Worm (Caenorhabditis elegans): ENCODE data around the gene unc-33.

Gene unc-33

DNA sequence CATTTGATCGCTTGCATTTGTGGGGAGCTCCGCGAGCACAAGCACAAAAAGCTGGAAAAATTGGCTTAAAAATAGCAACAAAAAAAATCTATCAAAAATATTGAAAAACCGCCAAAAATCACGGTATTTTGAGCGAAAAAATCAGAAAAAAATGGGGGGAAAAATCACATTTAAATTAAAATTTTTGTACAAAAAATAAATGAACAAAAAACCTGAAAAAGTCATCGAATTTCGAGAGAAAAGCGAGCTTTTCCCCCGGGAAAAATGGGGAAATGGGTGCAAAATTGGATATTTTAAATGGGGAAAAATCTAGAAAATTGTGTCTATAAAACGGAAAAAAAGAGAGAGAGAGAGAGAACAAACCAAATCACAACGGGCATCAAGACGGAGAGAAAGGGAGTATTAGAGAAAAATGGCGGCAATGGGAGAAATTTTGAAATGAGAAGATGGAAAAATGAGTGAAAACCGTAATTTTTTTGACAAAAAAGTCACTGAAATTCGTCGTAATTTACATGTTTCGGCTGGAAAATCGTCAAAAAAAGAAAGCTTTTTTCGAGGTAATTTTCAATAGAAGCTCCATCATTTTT lies 7.1 kb upstream of the unc-33 start, which contains the start of gene ced-10:
Gene ced-10, minus strand, starts transcription at position 51 of the 587 bp plus-strand sequence.
- no peak for TF ChIP-seq unc-62 (GFP tag; optimal IDR thresholded peaks at IDR 0.05)

DNA sequence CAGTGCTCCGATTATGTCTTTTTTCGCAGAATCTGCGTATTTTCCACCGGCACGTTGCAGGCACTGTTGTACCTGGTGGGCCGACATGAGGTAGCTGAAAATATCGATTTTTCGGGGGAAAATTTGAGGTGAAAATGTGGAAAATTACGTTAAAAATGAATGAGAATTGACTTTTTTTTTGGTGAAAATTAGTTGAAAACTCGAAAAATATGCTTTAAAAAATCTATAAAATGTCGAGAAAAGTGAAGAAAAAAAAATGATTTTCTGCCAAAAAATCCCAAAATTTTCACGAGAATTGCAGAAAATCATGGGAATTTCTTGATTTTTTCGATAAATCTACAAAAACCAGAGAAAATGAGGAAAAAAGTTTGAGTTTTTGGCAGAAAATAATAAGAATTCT lies 2.2 kb upstream of the unc-33 start, which contains the start of gene tsg-101:
Gene tsg-101, minus strand, starts transcription at position 101 of the 400 bp plus-strand sequence.
- no peak for TF ChIP-seq unc-62 (GFP tag; optimal IDR thresholded peaks at IDR 0.05)

ce11 chrIV:3515412-3516046 lies 1.2 kb upstream of the unc-33 start:
- TF ChIP-seq unc-62 (GFP tag; optimal IDR thresholded peaks at IDR 0.05) = no peak

- TF ChIP-seq unc-62 (GFP tag; optimal IDR thresholded peaks at IDR 0.05) = no peak
Measured at ce11 chrIV:3517582-3517981, 896 bp downstream of the unc-33 start.

DNA sequence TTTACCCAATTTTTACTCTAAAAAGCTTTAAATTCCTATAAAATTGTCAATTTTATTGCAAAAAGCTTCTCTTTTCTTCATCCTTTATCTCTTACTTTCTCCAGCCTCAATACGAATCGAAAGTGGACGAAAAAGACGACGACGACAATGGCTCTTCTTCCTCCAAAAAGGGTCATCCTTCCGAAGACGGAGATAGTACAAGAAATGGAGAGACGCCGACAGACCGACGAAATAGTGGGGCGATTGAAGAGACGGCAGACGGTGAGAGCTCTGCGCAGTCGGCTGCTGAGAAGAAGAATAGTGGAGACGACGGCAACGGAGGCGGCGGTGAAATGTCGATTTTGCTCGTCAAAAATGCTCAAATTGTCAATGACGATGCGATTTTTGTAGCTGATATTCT lies 2.7 kb downstream of the unc-33 start:
- no peak for TF ChIP-seq unc-62 (GFP tag; optimal IDR thresholded peaks at IDR 0.05)

ce11 chrIV:3520374-3520773 lies 3.7 kb downstream of the unc-33 start:
- TF ChIP-seq unc-62 (GFP tag; optimal IDR thresholded peaks at IDR 0.05) = no peak

DNA sequence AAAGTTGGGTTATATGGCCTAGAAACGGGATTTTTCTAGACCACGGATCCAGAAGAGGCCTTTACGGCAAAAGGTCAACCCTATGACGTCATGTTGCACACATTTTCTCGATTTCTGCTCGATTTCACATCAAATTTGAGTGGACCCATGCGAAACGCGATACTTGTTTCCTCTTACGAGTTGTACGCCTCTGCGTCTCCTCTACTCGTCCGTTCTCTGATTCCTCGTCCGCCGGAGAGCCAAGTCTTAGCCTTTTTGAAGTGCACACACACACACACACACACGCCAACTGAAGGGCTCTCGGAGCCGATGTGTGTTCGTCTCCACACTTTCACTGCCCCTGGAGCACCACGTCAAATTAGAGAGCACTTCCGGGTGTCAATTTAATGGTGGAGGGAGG lies 4.3 kb downstream of the unc-33 start:
- no peak for TF ChIP-seq unc-62 (GFP tag; optimal IDR thresholded peaks at IDR 0.05)

DNA sequence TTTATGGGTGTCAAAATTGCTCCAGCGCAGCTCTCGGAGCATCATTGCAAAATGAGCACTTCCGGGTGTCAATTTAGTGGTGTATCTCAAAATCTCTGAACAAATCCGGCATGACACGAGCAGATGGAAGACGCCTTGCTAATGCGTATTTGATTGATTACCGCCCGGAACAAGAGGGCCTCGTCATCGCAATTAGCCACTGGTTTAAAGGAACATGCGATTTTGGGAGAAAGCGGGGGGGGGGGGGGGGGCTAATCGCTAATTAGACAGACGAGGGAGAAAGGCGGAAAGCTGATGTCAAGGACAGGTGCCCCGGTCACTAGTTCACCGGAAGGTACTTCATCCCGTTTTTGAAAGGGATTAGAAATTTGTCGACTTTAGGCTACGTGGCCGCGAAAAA lies 5.0 kb downstream of the unc-33 start:
- no peak for TF ChIP-seq unc-62 (GFP tag; optimal IDR thresholded peaks at IDR 0.05)

DNA sequence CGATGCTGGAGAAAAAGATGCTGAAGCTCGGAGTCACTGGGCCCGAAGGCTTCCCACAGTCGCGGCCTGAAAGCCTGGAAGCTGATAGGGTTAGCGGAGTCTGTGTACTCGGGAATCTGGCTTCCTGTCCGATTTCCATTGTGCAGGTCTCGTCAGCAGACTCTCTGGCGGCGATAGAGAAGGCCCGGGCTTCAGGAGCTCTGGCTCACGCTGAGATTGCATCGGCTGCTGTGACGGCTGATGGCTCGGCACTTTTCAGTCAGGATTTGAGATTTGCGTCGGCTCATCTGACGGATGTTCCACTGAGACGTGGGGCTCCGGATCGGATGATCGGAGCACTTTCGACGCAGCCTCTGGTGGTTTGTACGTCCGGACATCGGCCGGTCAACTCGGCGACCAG lies 6.7 kb downstream of the unc-33 start:
- TF ChIP-seq unc-62 (GFP tag; optimal IDR thresholded peaks at IDR 0.05) = no peak

DNA sequence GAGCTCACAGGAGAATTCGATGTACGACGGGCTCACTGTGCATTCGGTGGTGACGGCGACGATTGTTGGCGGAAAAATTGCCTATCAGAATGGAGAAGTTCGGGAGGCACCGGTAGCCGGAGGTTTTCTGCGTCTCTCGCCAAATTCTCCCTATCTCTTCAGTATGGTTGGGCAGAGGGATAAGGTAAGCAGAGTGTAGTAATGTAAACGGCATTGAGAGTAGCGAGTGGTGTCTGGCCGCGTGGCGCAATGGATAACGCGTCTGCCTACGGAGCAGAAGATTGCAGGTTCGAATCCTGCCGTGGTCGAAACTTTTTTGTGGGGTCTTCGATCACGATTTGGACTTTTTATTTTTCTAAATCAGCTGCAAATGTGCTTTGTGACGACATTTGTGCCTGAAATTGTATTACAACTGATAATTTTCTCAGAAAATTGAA lies 7.9 kb downstream of the unc-33 start:
- no peak for TF ChIP-seq unc-62 (GFP tag; optimal IDR thresholded peaks at IDR 0.05)

DNA sequence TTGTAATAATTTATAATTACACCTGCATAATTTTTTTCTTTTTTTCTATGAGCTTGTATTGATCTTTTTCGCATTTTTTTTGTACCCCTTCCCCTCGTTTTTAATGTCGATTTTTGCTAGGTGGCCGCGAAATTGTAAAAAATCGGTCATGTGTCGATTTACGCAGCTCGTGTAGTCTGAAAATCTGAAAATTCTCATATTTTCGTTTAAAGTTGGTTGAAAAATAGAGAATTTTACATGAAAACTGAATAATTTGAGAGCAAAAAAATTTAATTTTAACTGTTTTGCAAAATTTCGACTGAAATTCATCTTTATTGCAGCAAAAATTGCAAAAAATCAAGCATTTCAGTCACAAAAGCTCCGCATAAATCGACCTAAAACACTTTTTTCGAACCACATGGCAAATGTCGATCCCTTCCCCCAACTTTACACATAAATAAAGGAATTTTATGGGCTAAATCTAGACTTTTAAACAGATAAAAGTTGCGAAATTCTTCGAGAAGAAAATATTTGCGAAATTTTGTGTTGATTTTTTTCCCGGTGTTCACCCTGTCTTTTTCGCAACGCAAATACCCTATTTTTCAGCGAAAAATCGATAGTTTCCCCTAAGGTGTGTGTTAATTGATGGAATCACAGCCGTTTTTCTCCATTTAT lies 9.6 kb downstream of the unc-33 start:
- no peak for TF ChIP-seq unc-62 (GFP tag; optimal IDR thresholded peaks at IDR 0.05)

DNA sequence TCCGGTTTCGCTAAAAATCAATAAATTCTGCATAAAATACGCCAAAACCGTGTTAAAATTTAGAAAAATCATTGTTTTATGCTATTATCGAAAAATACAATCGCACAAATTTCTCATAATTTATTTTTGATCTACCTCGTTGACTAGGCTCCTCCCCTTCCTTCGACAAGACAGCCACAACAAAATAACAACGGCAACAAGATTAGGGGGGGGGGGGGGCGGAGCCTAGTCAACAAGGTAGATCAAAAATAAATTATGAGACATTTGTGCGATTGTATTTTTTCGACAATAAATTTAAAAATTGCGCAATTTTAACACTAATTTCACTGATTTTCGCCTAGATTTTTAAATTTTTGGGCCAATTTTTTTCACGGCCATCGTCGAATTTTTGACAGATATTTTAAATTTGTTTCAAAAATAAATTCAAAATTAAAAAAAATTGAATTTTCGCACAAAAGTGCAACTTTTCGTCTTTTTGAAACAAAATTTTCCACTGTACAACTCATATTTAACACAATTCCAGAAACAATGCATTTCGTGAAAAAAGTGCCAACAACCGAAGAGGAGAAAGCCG lies 10.2 kb downstream of the unc-33 start, which contains the start of gene M57.2:
Gene M57.2, plus strand, starts transcription at position 524 of the 574 bp plus-strand sequence.
- no peak for TF ChIP-seq unc-62 (GFP tag; optimal IDR thresholded peaks at IDR 0.05)

DNA sequence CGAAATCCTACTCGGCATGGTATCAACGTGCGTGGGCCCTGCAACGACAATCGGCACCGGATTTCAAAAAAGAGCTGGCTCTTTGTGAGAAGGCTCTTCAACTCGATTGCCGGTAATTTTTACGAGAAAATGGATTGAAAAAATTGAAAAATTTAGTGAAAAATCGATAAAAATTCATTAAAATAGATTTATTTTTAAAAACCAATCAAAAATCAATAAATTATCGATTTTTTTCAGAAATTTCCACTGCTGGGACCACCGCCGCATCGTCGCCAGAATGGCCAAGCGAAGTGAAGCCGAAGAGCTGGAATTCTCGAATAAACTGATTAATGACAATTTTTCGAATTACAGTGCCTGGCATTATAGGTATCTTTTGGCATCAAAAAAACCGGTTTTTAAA lies 11.2 kb downstream of the unc-33 start:
- no peak for TF ChIP-seq unc-62 (GFP tag; optimal IDR thresholded peaks at IDR 0.05)

- no peak for TF ChIP-seq unc-62 (GFP tag; optimal IDR thresholded peaks at IDR 0.05)
Measured at ce11 chrIV:3531535-3531934, 14.8 kb downstream of the unc-33 start.

DNA sequence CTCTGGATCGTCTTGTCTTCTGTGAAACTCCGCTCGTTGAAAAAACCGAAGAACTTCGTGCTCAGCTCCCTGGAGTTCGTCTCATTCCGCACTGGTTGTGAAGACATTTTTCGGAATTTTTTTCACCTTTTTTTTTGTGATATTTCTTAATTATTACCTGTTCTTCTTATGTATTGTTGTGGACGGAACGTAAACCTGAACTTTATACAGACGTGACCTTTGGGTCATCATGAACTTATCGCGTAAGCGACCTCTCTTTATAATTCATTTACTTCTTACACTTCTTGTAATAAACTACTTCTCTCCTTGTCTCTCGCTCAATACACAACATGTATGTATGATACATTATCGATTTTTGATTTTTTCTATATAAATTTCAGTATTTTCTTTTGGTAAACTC lies 15.5 kb downstream of the unc-33 start, which contains the start of gene M57.1:
Gene M57.1, plus strand, starts transcription at position 301 of the 400 bp plus-strand sequence.
- no peak for TF ChIP-seq unc-62 (GFP tag; optimal IDR thresholded peaks at IDR 0.05)

- TF ChIP-seq unc-62 (GFP tag; optimal IDR thresholded peaks at IDR 0.05) = no peak
Measured at ce11 chrIV:3532989-3533388, 16.3 kb downstream of the unc-33 start.

Measured in whole organism, dauer.